Worm (Caenorhabditis elegans) whole organism, L4/young adult: Measurements from ENCODE around the gene F22F4.5.

ENCODE experiments used
- W03F9.2 ChIP-seq: fragments of 150-350 bp; optimal IDR thresholded peaks from 2 replicates; lab custom pipeline; 2014; ENCODE audit warnings: missing biosample characterization, missing genetic modification characterization
- dao-5 ChIP-seq: sonication (generic microtip); optimal IDR thresholded peaks from 2 replicates; lab custom pipeline; 2016; ENCODE audit warnings: missing genotype, missing genetic modification characterization, moderate library complexity, missing compliant biosample characterization
- him-1 ChIP-seq: sonication (generic microtip); optimal IDR thresholded peaks from 2 replicates; lab custom pipeline; 2016; ENCODE audit warnings: missing genotype, missing genetic modification reagents, missing genetic modification characterization, missing compliant biosample characterization

ce11 chrX:6010573-6010972 lies 17.9 kb upstream of the F22F4.5 start, which contains the start of gene C09B8.3:
- TF ChIP-seq him-1 (tag; lab: Kevin White, UChicago) (no peak), dao-5 (tag; lab: Kevin White, UChicago) (no peak), W03F9.2 (no peak)
